Worm (Caenorhabditis elegans) whole organism, late embryonic: ENCODE data around the gene folr-1.

Source experiments
- C38D4.7 ChIP-seq: fragments of 200-800 bp; sonication (Bioruptor generic); optimal IDR thresholded peaks from 2 replicates; lab custom pipeline; 2018; ENCODE audit warnings: mild to moderate bottlenecking, missing genetic modification characterization, moderate library complexity, missing compliant biosample characterization
- F13H6.1 ChIP-seq: sonication (generic microtip); optimal IDR thresholded peaks from 2 replicates; lab custom pipeline; 2016; ENCODE audit warnings: missing genetic modification characterization, missing compliant biosample characterization
- K09A11.1 ChIP-seq: sonication (generic microtip); optimal IDR thresholded peaks from 2 replicates; lab custom pipeline; 2017; ENCODE audit warnings: antibody characterized with exemption, mild to moderate bottlenecking, missing genetic modification characterization, missing compliant biosample characterization; ENCODE audit not compliant: insufficient read depth
- T23F11.4 ChIP-seq: fragments of 200-800 bp; sonication (Bioruptor generic); optimal IDR thresholded peaks from 2 replicates; lab custom pipeline; 2018; ENCODE audit warnings: mild to moderate bottlenecking, missing genetic modification characterization, missing compliant biosample characterization
- Y22D7AL.16 ChIP-seq: sonication (generic microtip); optimal IDR thresholded peaks from 2 replicates; lab custom pipeline; 2016; ENCODE audit warnings: missing genetic modification characterization, missing compliant biosample characterization
- ceh-14 ChIP-seq: sonication (generic microtip); optimal IDR thresholded peaks from 2 replicates; lab custom pipeline; 2016; ENCODE audit warnings: missing genotype, missing genetic modification characterization, missing compliant biosample characterization
- ceh-18 ChIP-seq: sonication (generic microtip); optimal IDR thresholded peaks from 2 replicates; lab custom pipeline; 2016; ENCODE audit warnings: missing genetic modification characterization, missing compliant biosample characterization
- ceh-19 ChIP-seq: fragments of 200-800 bp; sonication (Bioruptor generic); optimal IDR thresholded peaks from 2 replicates; lab custom pipeline; 2018; ENCODE audit warnings: mild to moderate bottlenecking, missing genetic modification characterization, missing compliant biosample characterization
- ceh-2 ChIP-seq: sonication (generic microtip); optimal IDR thresholded peaks from 2 replicates; lab custom pipeline; 2016; ENCODE audit warnings: missing genotype, missing genetic modification characterization, missing compliant biosample characterization
- ceh-22 ChIP-seq: sonication (generic microtip); optimal IDR thresholded peaks from 2 replicates; lab custom pipeline; 2017; ENCODE audit warnings: missing biosample characterization, missing genetic modification characterization
- ceh-30 ChIP-seq: fragments of 150-350 bp; optimal IDR thresholded peaks from 2 replicates; lab custom pipeline; 2014; ENCODE audit warnings: missing biosample characterization, missing genetic modification characterization
- ceh-31 ChIP-seq: sonication (generic microtip); optimal IDR thresholded peaks from 2 replicates; lab custom pipeline; 2016; ENCODE audit warnings: missing genetic modification characterization, missing compliant biosample characterization
- ceh-34 ChIP-seq: sonication (generic microtip); optimal IDR thresholded peaks from 2 replicates; lab custom pipeline; 2016; ENCODE audit warnings: mild to moderate bottlenecking, missing genetic modification characterization, missing compliant biosample characterization
- ceh-45 ChIP-seq: fragments of 200-800 bp; sonication (Bioruptor generic); IDR thresholded peaks from 2 replicates; pipeline ENCODE4 v1.3.6; 2022; ENCODE audit warnings: missing genetic modification reagents, missing genetic modification characterization, missing compliant biosample characterization
- ceh-48 ChIP-seq: sonication (generic microtip); optimal IDR thresholded peaks from 2 replicates; lab custom pipeline; 2016; ENCODE audit warnings: missing genetic modification characterization, inconsistent platforms, missing compliant biosample characterization
- ceh-6 ChIP-seq: fragments of 200-800 bp; sonication (Bioruptor generic); optimal IDR thresholded peaks from 2 replicates; lab custom pipeline; 2018; ENCODE audit warnings: mild to moderate bottlenecking, missing genetic modification characterization, missing compliant biosample characterization
- ceh-9 ChIP-seq: sonication (generic microtip); optimal IDR thresholded peaks from 2 replicates; lab custom pipeline; 2016; ENCODE audit warnings: mild to moderate bottlenecking, missing genetic modification characterization, inconsistent platforms, missing compliant biosample characterization
- che-1 ChIP-seq: sonication (generic microtip); optimal IDR thresholded peaks from 2 replicates; lab custom pipeline; 2016; ENCODE audit warnings: mild to moderate bottlenecking, missing genetic modification characterization, missing compliant biosample characterization
- dmd-4 ChIP-seq: sonication (generic microtip); optimal IDR thresholded peaks from 2 replicates; lab custom pipeline; 2016; ENCODE audit warnings: borderline replicate concordance, missing genetic modification characterization, missing compliant biosample characterization
- dve-1 ChIP-seq: sonication (generic microtip); optimal IDR thresholded peaks from 2 replicates; lab custom pipeline; 2017; ENCODE audit warnings: antibody characterized with exemption, mild to moderate bottlenecking, missing genetic modification characterization, missing compliant biosample characterization
- elt-4 ChIP-seq: sonication (generic microtip); optimal IDR thresholded peaks from 2 replicates; lab custom pipeline; 2016; ENCODE audit warnings: missing genetic modification characterization, missing compliant biosample characterization
- ets-4 ChIP-seq: sonication (generic microtip); optimal IDR thresholded peaks from 2 replicates; lab custom pipeline; 2016; ENCODE audit warnings: missing genetic modification characterization, missing compliant biosample characterization
- eyg-1 ChIP-seq: sonication (generic microtip); optimal IDR thresholded peaks from 2 replicates; lab custom pipeline; 2016; ENCODE audit warnings: missing genotype, missing genetic modification characterization, missing compliant biosample characterization
- gmeb-2 ChIP-seq: sonication (generic microtip); optimal IDR thresholded peaks from 2 replicates; lab custom pipeline; 2016; ENCODE audit warnings: missing genetic modification characterization, inconsistent platforms, missing compliant biosample characterization
- hlh-15 ChIP-seq: sonication (generic microtip); optimal IDR thresholded peaks from 2 replicates; lab custom pipeline; 2016; ENCODE audit warnings: missing genetic modification characterization, missing compliant biosample characterization
- hlh-6 ChIP-seq: sonication (generic microtip); optimal IDR thresholded peaks from 2 replicates; lab custom pipeline; 2016; ENCODE audit warnings: missing genotype, missing genetic modification characterization, missing compliant biosample characterization
- lin-11 ChIP-seq: fragments of 200-800 bp; sonication (Bioruptor generic); optimal IDR thresholded peaks from 2 replicates; lab custom pipeline; 2018; ENCODE audit warnings: mild to moderate bottlenecking, missing genetic modification characterization, missing compliant biosample characterization
- madf-2 ChIP-seq: sonication (generic microtip); optimal IDR thresholded peaks from 2 replicates; lab custom pipeline; 2017; ENCODE audit warnings: missing genetic modification characterization, missing compliant biosample characterization
- nhr-11 ChIP-seq: fragments of 150-350 bp; optimal IDR thresholded peaks from 2 replicates; lab custom pipeline; 2014; ENCODE audit warnings: missing biosample characterization, missing genetic modification characterization
- nhr-232 ChIP-seq: sonication (generic microtip); optimal IDR thresholded peaks from 2 replicates; lab custom pipeline; 2016; ENCODE audit warnings: missing genetic modification characterization, missing compliant biosample characterization
- odd-2 ChIP-seq: sonication (generic microtip); optimal IDR thresholded peaks from 2 replicates; lab custom pipeline; 2017; ENCODE audit warnings: antibody characterized with exemption, mild to moderate bottlenecking, missing genetic modification characterization, missing compliant biosample characterization
- pat-9 ChIP-seq: fragments of 200-800 bp; sonication (Bioruptor generic); optimal IDR thresholded peaks from 2 replicates; lab custom pipeline; 2018; ENCODE audit warnings: mild to moderate bottlenecking, missing genetic modification characterization, moderate library complexity, missing compliant biosample characterization
- pha-2 ChIP-seq: sonication (generic microtip); optimal IDR thresholded peaks from 2 replicates; lab custom pipeline; 2017; ENCODE audit warnings: mild to moderate bottlenecking, missing genetic modification characterization, missing compliant biosample characterization
- pqm-1 ChIP-seq: sonication (generic microtip); optimal IDR thresholded peaks from 2 replicates; lab custom pipeline; 2016; ENCODE audit warnings: missing genetic modification characterization, missing compliant biosample characterization
- pros-1 ChIP-seq: fragments of 150-350 bp; optimal IDR thresholded peaks from 2 replicates; lab custom pipeline; 2014; ENCODE audit warnings: missing biosample characterization, missing genetic modification reagents, missing genetic modification characterization
- ref-2 ChIP-seq: sonication (generic microtip); optimal IDR thresholded peaks from 2 replicates; lab custom pipeline; 2016; ENCODE audit warnings: missing genetic modification characterization, missing compliant biosample characterization
- rnt-1 ChIP-seq: sonication (generic microtip); optimal IDR thresholded peaks from 2 replicates; lab custom pipeline; 2016; ENCODE audit warnings: missing genetic modification characterization, missing compliant biosample characterization
- sox-2 ChIP-seq: fragments of 200-800 bp; sonication (Bioruptor generic); IDR thresholded peaks from 2 replicates; pipeline ENCODE4 v1.3.6; 2022; ENCODE audit warnings: missing genetic modification reagents, missing genetic modification characterization, missing compliant biosample characterization
- tbx-2 ChIP-seq: sonication (generic microtip); optimal IDR thresholded peaks from 2 replicates; lab custom pipeline; 2016; ENCODE audit warnings: missing genetic modification characterization, missing compliant biosample characterization
- ttx-3 ChIP-seq: sonication (generic microtip); optimal IDR thresholded peaks from 2 replicates; lab custom pipeline; 2016; ENCODE audit warnings: missing genetic modification reagents, missing genetic modification characterization, missing compliant biosample characterization
- unc-3 ChIP-seq, 2 experiments: fragments of 200-800 bp in 1 of 2; sonication (Bioruptor generic) in 1 of 2; sonication (generic microtip) in 1 of 2; conservative IDR thresholded peaks in 1 of 2; optimal IDR thresholded peaks in 1 of 2; 2 replicates each; pipeline versions ENCODE4 v1.3.6 to Lab custom; 2016 to 2022; ENCODE audit warnings: missing compliant biosample characterization in 2 of 2, missing genetic modification characterization in 2 of 2, missing genetic modification reagents in 1 of 2
- unc-42 ChIP-seq: sonication (generic microtip); optimal IDR thresholded peaks from 2 replicates; lab custom pipeline; 2016; ENCODE audit warnings: missing genotype, missing genetic modification characterization, missing compliant biosample characterization
- unc-86 ChIP-seq: sonication (generic microtip); optimal IDR thresholded peaks from 2 replicates; lab custom pipeline; 2016; ENCODE audit warnings: missing genetic modification characterization, missing compliant biosample characterization
- zip-5 ChIP-seq: sonication (generic microtip); optimal IDR thresholded peaks from 2 replicates; lab custom pipeline; 2016; ENCODE audit warnings: missing genetic modification characterization, missing compliant biosample characterization

folr-1 gene

DNA sequence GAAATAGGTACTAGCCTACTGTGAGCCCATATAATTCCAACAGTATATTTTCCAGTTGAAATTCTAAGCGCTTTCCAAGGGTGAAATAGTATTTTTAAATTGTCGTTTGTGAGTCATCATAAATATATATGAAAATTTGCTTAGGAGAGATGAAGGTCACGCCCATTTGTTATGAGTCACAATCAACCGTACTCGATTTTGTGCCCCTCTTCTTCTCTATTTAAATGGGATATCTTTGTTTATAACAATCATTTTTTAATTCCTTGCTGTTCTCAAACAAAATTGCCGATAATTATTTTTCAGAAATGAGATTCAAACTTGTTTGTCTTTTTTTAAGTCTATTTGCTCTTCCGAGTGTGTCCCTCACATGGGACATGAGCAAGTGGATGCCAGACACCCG, at the start of gene folr-1:
folr-1 (plus strand) TSS at position 301 of the 400 bp plus-strand sequence.
- TF ChIP-seq ceh-48 (tag; lab: Kevin White, UChicago) = no peak
- TF ChIP-seq madf-2 (tag; lab: Kevin White, UChicago) = no peak
- TF ChIP-seq hlh-6 (tag; lab: Kevin White, UChicago) = no peak
- no peak for TF ChIP-seq unc-86 (tag; lab: Kevin White, UChicago)
- TF ChIP-seq Y22D7AL.16 (tag; lab: Kevin White, UChicago) = no peak
- no peak for TF ChIP-seq ceh-2 (tag; lab: Kevin White, UChicago)
- TF ChIP-seq ttx-3 (tag; lab: Kevin White, UChicago) = no peak

DNA sequence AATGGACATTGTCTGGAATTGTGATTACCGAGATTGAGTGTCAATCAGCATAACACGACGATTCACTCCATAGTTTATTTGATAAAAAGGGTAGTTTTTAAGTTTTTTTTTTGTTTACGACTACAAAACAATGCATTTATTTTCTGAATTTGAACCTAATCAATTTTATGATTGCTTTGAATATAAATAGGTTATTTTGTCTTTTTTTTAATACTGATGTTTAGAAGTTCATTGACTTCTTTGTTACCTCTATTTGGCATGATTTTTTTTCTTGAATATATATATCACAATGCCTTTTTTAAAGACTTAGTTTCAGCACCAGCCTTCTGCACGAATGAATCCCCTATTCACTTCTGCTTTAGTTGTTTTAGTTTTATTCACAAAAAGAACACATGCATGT, 49.6 kb upstream of the folr-1 start, which contains the start of gene R07B1.13:
R07B1.13 (plus strand) TSS at position 301 of the 400 bp plus-strand sequence.
- TF ChIP-seq T23F11.4 (GFP tag; lab: Kevin White, UChicago) = no peak
- TF ChIP-seq gmeb-2 (tag; lab: Kevin White, UChicago) = no peak
- TF ChIP-seq ref-2 (tag; lab: Kevin White, UChicago) = no peak
- no peak for TF ChIP-seq odd-2 (tag; lab: Kevin White, UChicago)
- no peak for TF ChIP-seq madf-2 (tag; lab: Kevin White, UChicago)
- no peak for TF ChIP-seq ceh-31 (tag; lab: Kevin White, UChicago)
- no peak for TF ChIP-seq rnt-1 (tag; lab: Kevin White, UChicago)
- TF ChIP-seq ceh-14 (tag; lab: Kevin White, UChicago) = no peak
- no peak for TF ChIP-seq tbx-2 (tag; lab: Kevin White, UChicago)
- no peak for TF ChIP-seq F13H6.1 (tag; lab: Kevin White, UChicago)
- no peak for TF ChIP-seq ets-4 (tag; lab: Kevin White, UChicago)
- no peak for TF ChIP-seq unc-86 (tag; lab: Kevin White, UChicago)
- no peak for TF ChIP-seq ceh-45
- TF ChIP-seq dve-1 (tag; lab: Kevin White, UChicago) = no peak
- TF ChIP-seq pros-1 (tag; lab: Kevin White, UChicago) = no peak

- TF ChIP-seq elt-4 (tag; lab: Kevin White, UChicago) (no peak), unc-42 (tag; lab: Kevin White, UChicago) (no peak), pqm-1 (no peak), F13H6.1 (tag; lab: Kevin White, UChicago) (no peak), ceh-18 (tag; lab: Kevin White, UChicago) (no peak), ets-4 (tag; lab: Kevin White, UChicago) (no peak), pros-1 (tag; lab: Kevin White, UChicago) (no peak), nhr-11 (tag; lab: Kevin White, UChicago) (no peak), pat-9 (no peak), C38D4.7 (GFP tag; lab: Kevin White, UChicago) (no peak), dmd-4 (tag; lab: Kevin White, UChicago) (no peak), ceh-6 (GFP tag; lab: Kevin White, UChicago) (no peak), ceh-34 (tag; lab: Kevin White, UChicago) (no peak), sox-2 (GFP tag; lab: Robert Waterston, UW) (no peak)
Observed at ce11 chrX:9872554-9872953, 46.5 kb upstream of the folr-1 start, which contains the start of gene R07B1.8. Gene R07B1.8, minus strand, starts transcription at chrX:9872654.

- TF ChIP-seq che-1 (tag; lab: Kevin White, UChicago) = no peak
- no peak for TF ChIP-seq ceh-9 (tag; lab: Kevin White, UChicago)
- TF ChIP-seq ceh-19 (GFP tag; lab: Kevin White, UChicago) = no peak
- no peak for TF ChIP-seq tbx-2 (tag; lab: Kevin White, UChicago)
- TF ChIP-seq ceh-30 (tag; lab: Kevin White, UChicago) = no peak
- TF ChIP-seq K09A11.1 (tag; lab: Kevin White, UChicago) = no peak
- no peak for TF ChIP-seq nhr-232
- no peak for TF ChIP-seq zip-5 (tag; lab: Kevin White, UChicago)
- TF ChIP-seq pha-2 (tag; lab: Kevin White, UChicago) = no peak
- TF ChIP-seq nhr-11 (tag; lab: Kevin White, UChicago) = no peak
- TF ChIP-seq ceh-22 (tag; lab: Kevin White, UChicago) = no peak
- no peak for TF ChIP-seq ceh-14 (tag; lab: Kevin White, UChicago)
- TF ChIP-seq elt-4 (tag; lab: Kevin White, UChicago) = no peak
- TF ChIP-seq C38D4.7 (GFP tag; lab: Kevin White, UChicago) = no peak
- TF ChIP-seq hlh-15 (tag; lab: Kevin White, UChicago) = no peak
- no peak for TF ChIP-seq pros-1 (tag; lab: Kevin White, UChicago)
- TF ChIP-seq unc-3 (GFP tag; conservative IDR thresholded peaks at IDR 0.05; lab: Robert Waterston, UW) = no peak
- no peak for TF ChIP-seq unc-3 (tag; optimal IDR thresholded peaks at IDR 0.05; lab: Kevin White, UChicago)
- TF ChIP-seq ceh-18 (tag; lab: Kevin White, UChicago) = no peak
- no peak for TF ChIP-seq eyg-1
- no peak for TF ChIP-seq lin-11 (tag; lab: Kevin White, UChicago)
Observed at ce11 chrX:9877117-9877516, 42.0 kb upstream of the folr-1 start, which contains the start of gene R07B1.9. Gene R07B1.9, plus strand, starts transcription at chrX:9877417.
